Worm (Caenorhabditis elegans): Measurements from ENCODE around the gene C04A2.15.

C04A2.15 gene

ce11 chrII:6835972-6836595 is 16.0 kb upstream of the C04A2.15 start:
- TF ChIP-seq nhr-237 (tag; optimal IDR thresholded peaks at IDR 0.05) (no peak), dmd-4 (tag; optimal IDR thresholded peaks at IDR 0.05) (no peak), sma-9 (GFP tag; optimal IDR thresholded peaks at IDR 0.05) (no peak), sma-9 (tag; optimal IDR thresholded peaks at IDR 0.05) (no peak), ceh-82 (tag; optimal IDR thresholded peaks at IDR 0.05) (no peak), nhr-23 (tag; optimal IDR thresholded peaks at IDR 0.05) (no peak), ztf-4 (tag; optimal IDR thresholded peaks at IDR 0.05) (peak; percentile 14), crh-2 (tag; optimal IDR thresholded peaks at IDR 0.05) (peak; percentile 4), unc-39 (tag; optimal IDR thresholded peaks at IDR 0.05) (no peak), nhr-12 (tag; optimal IDR thresholded peaks at IDR 0.05) (no peak), nhr-25 (tag; optimal IDR thresholded peaks at IDR 0.05) (peak; percentile 4), lsy-2 (tag; optimal IDR thresholded peaks at IDR 0.05) (peak in 1 of 2 experiments; percentile 0), ceh-16 (tag; optimal IDR thresholded peaks at IDR 0.05) (no peak), aly-2 (tag; optimal IDR thresholded peaks at IDR 0.05) (no peak), nhr-6 (tag; optimal IDR thresholded peaks at IDR 0.05) (no peak), gmeb-1 (tag; optimal IDR thresholded peaks at IDR 0.05) (no peak), zag-1 (tag; optimal IDR thresholded peaks at IDR 0.05) (no peak), alr-1 (tag; optimal IDR thresholded peaks at IDR 0.05) (no peak), lin-11 (tag; optimal IDR thresholded peaks at IDR 0.05) (peak; percentile 40), R02D3.7 (tag; optimal IDR thresholded peaks at IDR 0.05) (no peak), C34F6.9 (tag; optimal IDR thresholded peaks at IDR 0.05) (no peak), lin-13 (GFP tag; optimal IDR thresholded peaks at IDR 0.05) (no peak), F13H6.1 (tag; optimal IDR thresholded peaks at IDR 0.05) (peak; percentile 49), mab-5 (tag; optimal IDR thresholded peaks at IDR 0.05) (peak; percentile 32), Y55F3AM.14 (GFP tag; optimal IDR thresholded peaks at IDR 0.05) (no peak), lin-39 (tag; optimal IDR thresholded peaks at IDR 0.05) (no peak), ztf-1 (GFP tag; conservative IDR thresholded peaks at IDR 0.05) (no peak), fos-1 (tag; optimal IDR thresholded peaks at IDR 0.05) (no peak), ama-1 (optimal IDR thresholded peaks at IDR 0.05) (no peak), blmp-1 (tag; optimal IDR thresholded peaks at IDR 0.05; ENCODE audit: insufficient read depth) (peak; percentile 2), nhr-129 (tag; optimal IDR thresholded peaks at IDR 0.05) (peak; percentile 18), elt-3 (tag; optimal IDR thresholded peaks at IDR 0.05) (no peak), mdl-1 (tag; optimal IDR thresholded peaks at IDR 0.05) (no peak), nhr-11 (tag; optimal IDR thresholded peaks at IDR 0.05) (no peak), nhr-77 (tag; optimal IDR thresholded peaks at IDR 0.05) (no peak), nhr-10 (tag; optimal IDR thresholded peaks at IDR 0.05) (no peak), sem-4 (tag; optimal IDR thresholded peaks at IDR 0.05) (peak; percentile 34), egl-27 (tag; optimal IDR thresholded peaks at IDR 0.05) (peak; percentile 90), skn-1 (tag; optimal IDR thresholded peaks at IDR 0.05) (no peak), snpc-4 (tag; optimal IDR thresholded peaks at IDR 0.05) (no peak), mbf-1 (tag; optimal IDR thresholded peaks at IDR 0.05) (no peak), sma-3 (GFP tag; optimal IDR thresholded peaks at IDR 0.05) (no peak), unc-55 (GFP tag; optimal IDR thresholded peaks at IDR 0.05) (no peak), ztf-11 (tag; optimal IDR thresholded peaks at IDR 0.05) (no peak), ZK546.5 (tag; optimal IDR thresholded peaks at IDR 0.05) (no peak), elt-1 (tag; optimal IDR thresholded peaks at IDR 0.05) (no peak), unc-62 (GFP tag; optimal IDR thresholded peaks at IDR 0.05) (no peak), nhr-21 (tag; optimal IDR thresholded peaks at IDR 0.05) (no peak), peb-1 (tag; optimal IDR thresholded peaks at IDR 0.05) (no peak)
